Fruit fly (Drosophila melanogaster) whole organism, pupa: ENCODE measurements around the gene CG14074.

Experiments
- CG10348 ChIP-seq: fragments of 200-800 bp; sonication (Bioruptor generic); IDR thresholded peaks from 2 replicates; pipeline ENCODE4 v1.3.6; 2022; ENCODE audit warnings: missing biosample characterization, missing genetic modification characterization
- CG12605 ChIP-seq: fragments of 200-800 bp; sonication (Bioruptor generic); IDR thresholded peaks from 2 replicates; pipeline ENCODE4 v1.3.6; 2022; ENCODE audit warnings: missing biosample characterization, missing genetic modification characterization
- CG13204 ChIP-seq: fragments of 200-800 bp; sonication (Bioruptor generic); optimal IDR thresholded peaks from 2 replicates; lab custom pipeline; 2018; ENCODE audit warnings: missing biosample characterization, mild to moderate bottlenecking, missing genetic modification characterization, moderate library complexity
- CG14655 ChIP-seq: fragments of 200-800 bp; sonication (Bioruptor generic); optimal IDR thresholded peaks from 3 replicates; lab custom pipeline; 2017; ENCODE audit warnings: mild to moderate bottlenecking, missing biosample characterization, missing genetic modification reagents, missing genetic modification characterization
- CG15710 ChIP-seq: fragments of 200-800 bp; sonication (Bioruptor generic); optimal IDR thresholded peaks from 2 replicates; lab custom pipeline; 2018; ENCODE audit warnings: missing biosample characterization, mild to moderate bottlenecking, missing genetic modification characterization, moderate library complexity
- CG17806 ChIP-seq: fragments of 200-800 bp; sonication (Bioruptor generic); optimal IDR thresholded peaks from 2 replicates; lab custom pipeline; 2018; ENCODE audit warnings: missing biosample characterization, mild to moderate bottlenecking, missing genetic modification characterization, moderate library complexity
- CG32121 ChIP-seq: fragments of 200-800 bp; sonication (Bioruptor generic); IDR thresholded peaks from 2 replicates; pipeline ENCODE4 v1.3.6; 2022; ENCODE audit warnings: missing biosample characterization, missing genetic modification characterization
- CG34367 ChIP-seq: fragments of 200-800 bp; sonication (Bioruptor generic); optimal IDR thresholded peaks from 2 replicates; lab custom pipeline; 2018; ENCODE audit warnings: missing biosample characterization, mild to moderate bottlenecking, missing genetic modification characterization
- CG4496 ChIP-seq: fragments of 200-800 bp; sonication (Bioruptor generic); IDR thresholded peaks from 3 replicates; pipeline ENCODE4 v1.3.6; 2022; ENCODE audit warnings: missing biosample characterization, missing genetic modification characterization
- CG8159 ChIP-seq: fragments of 200-800 bp; sonication (Bioruptor generic); optimal IDR thresholded peaks from 3 replicates; lab custom pipeline; 2018; ENCODE audit warnings: missing biosample characterization, mild to moderate bottlenecking, missing genetic modification characterization, moderate library complexity
- CG8301 ChIP-seq: fragments of 200-800 bp; sonication (Bioruptor generic); optimal IDR thresholded peaks from 2 replicates; lab custom pipeline; 2018; ENCODE audit warnings: missing biosample characterization, mild to moderate bottlenecking, missing genetic modification characterization
- CG9948 ChIP-seq: fragments of 200-800 bp; sonication (Bioruptor generic); optimal IDR thresholded peaks from 2 replicates; lab custom pipeline; 2018; ENCODE audit warnings: missing biosample characterization, mild to moderate bottlenecking, missing genetic modification characterization, moderate library complexity
- D1 ChIP-seq: fragments of 200-800 bp; sonication (Bioruptor generic); optimal IDR thresholded peaks from 2 replicates; lab custom pipeline; 2018; ENCODE audit warnings: missing biosample characterization, mild to moderate bottlenecking, missing genetic modification characterization, moderate library complexity
- EcR ChIP-seq: fragments of 200-800 bp; sonication (Bioruptor generic); optimal IDR thresholded peaks from 3 replicates; lab custom pipeline; 2019; ENCODE audit warnings: missing biosample characterization, missing genetic modification characterization, mild to moderate bottlenecking, moderate library complexity, missing genetic modification reagents
- Ets98B ChIP-seq: fragments of 200-800 bp; sonication (Bioruptor generic); IDR thresholded peaks from 2 replicates; pipeline ENCODE4 v1.3.6; 2022; ENCODE audit warnings: missing biosample characterization, missing genetic modification characterization
- Pif1A ChIP-seq: fragments of 200-800 bp; sonication (Bioruptor generic); optimal IDR thresholded peaks from 3 replicates; lab custom pipeline; 2016; ENCODE audit warnings: missing biosample characterization, missing genetic modification characterization
- Pif1B ChIP-seq: fragments of 200-800 bp; sonication (Bioruptor generic); optimal IDR thresholded peaks from 3 replicates; lab custom pipeline; 2016; ENCODE audit warnings: missing biosample characterization, missing genetic modification characterization
- Snoo ChIP-seq: fragments of 200-800 bp; sonication (Bioruptor generic); optimal IDR thresholded peaks from 3 replicates; lab custom pipeline; 2017; ENCODE audit warnings: missing biosample characterization, mild to moderate bottlenecking, missing genetic modification characterization, inconsistent platforms
- fd96Ca ChIP-seq: fragments of 200-800 bp; sonication (Bioruptor generic); IDR thresholded peaks from 3 replicates; pipeline ENCODE4 v1.3.6; 2022; ENCODE audit warnings: missing biosample characterization, missing genetic modification characterization
- gl ChIP-seq: fragments of 200-800 bp; sonication (Bioruptor generic); optimal IDR thresholded peaks from 2 replicates; lab custom pipeline; 2018; ENCODE audit warnings: missing biosample characterization, mild to moderate bottlenecking, missing genetic modification characterization
- rn ChIP-seq: fragments of 200-800 bp; sonication (Bioruptor generic); IDR thresholded peaks from 2 replicates; pipeline ENCODE4 v1.3.6; 2022; ENCODE audit warnings: missing biosample characterization, missing genetic modification characterization

Gene CG14074

dm6 chr3L:18895079-18895478, 29.1 kb downstream of the CG14074 start:
- TF ChIP-seq CG4496 (GFP tag; lab: Robert Waterston, UW) (peak; percentile 77), CG12605 (peak; percentile 46; the same call in 1 of the 2 replicates), CG32121 (GFP tag; lab: Robert Waterston, UW) (peak; percentile 27; the same call in 1 of the 2 replicates), D1 (tag; lab: Kevin White, UChicago) (no peak), Ets98B (GFP tag; lab: Robert Waterston, UW) (peak; percentile 63; the same call in 1 of the 2 replicates), CG34367 (tag; lab: Kevin White, UChicago) (no peak)

- no peak for TF ChIP-seq rn (GFP tag; lab: Robert Waterston, UW)
- no peak for TF ChIP-seq Pif1A (GFP tag; lab: Kevin White, UChicago)
- TF ChIP-seq CG12605, result no peak
- TF ChIP-seq D1 (tag; lab: Kevin White, UChicago), result no peak
- 0 out of 3 replicates have a peak, but pooled peaks have one; percentile 53 for TF ChIP-seq CG4496 (GFP tag; lab: Robert Waterston, UW)
- TF ChIP-seq Snoo, result no peak
- TF ChIP-seq EcR, result peak; percentile 51
- TF ChIP-seq fd96Ca (GFP tag; lab: Robert Waterston, UW), result no peak
- no peak for TF ChIP-seq CG8301 (tag; lab: Kevin White, UChicago)
- TF ChIP-seq CG9948, result no peak
- TF ChIP-seq CG34367 (tag; lab: Kevin White, UChicago), result no peak
- no peak for TF ChIP-seq gl (tag; lab: Kevin White, UChicago)
- TF ChIP-seq CG14655, result no peak
- no peak for TF ChIP-seq CG10348 (GFP tag; lab: Robert Waterston, UW)
Measured at dm6 chr3L:18896297-18896863, 30.4 kb downstream of the CG14074 start.

dm6 chr3L:18897459-18898085, 31.5 kb downstream of the CG14074 start:
- TF ChIP-seq CG32121 (GFP tag; lab: Robert Waterston, UW) (no peak), gl (tag; lab: Kevin White, UChicago) (no peak), Ets98B (GFP tag; lab: Robert Waterston, UW) (no peak), Snoo (no peak), rn (GFP tag; lab: Robert Waterston, UW) (no peak), CG34367 (tag; lab: Kevin White, UChicago) (no peak), CG8159 (no peak), CG14655 (no peak), D1 (tag; lab: Kevin White, UChicago) (peak; percentile 50), EcR (no peak), Pif1A (GFP tag; lab: Kevin White, UChicago) (no peak), fd96Ca (GFP tag; lab: Robert Waterston, UW) (no peak), CG9948 (no peak), CG4496 (GFP tag; lab: Robert Waterston, UW) (0 out of 3 replicates have a peak, but pooled peaks have one; percentile 5)
- TF ChIP-seq, all 21 proteins: peak for 2

- TF ChIP-seq gl (tag; lab: Kevin White, UChicago) (no peak), CG13204 (GFP tag; lab: Kevin White, UChicago) (no peak), CG12605 (no peak), EcR (peak; percentile 66), CG8301 (tag; lab: Kevin White, UChicago) (no peak), Pif1A (GFP tag; lab: Kevin White, UChicago) (no peak), CG10348 (GFP tag; lab: Robert Waterston, UW) (no peak), rn (GFP tag; lab: Robert Waterston, UW) (no peak), fd96Ca (GFP tag; lab: Robert Waterston, UW) (no peak), Snoo (peak; percentile 25), CG15710 (tag; lab: Kevin White, UChicago) (no peak), CG32121 (GFP tag; lab: Robert Waterston, UW) (peak; percentile 37; the same call in 1 of the 2 replicates), Ets98B (GFP tag; lab: Robert Waterston, UW) (peak; percentile 49; the same call in 1 of the 2 replicates), CG9948 (no peak)
Measured at dm6 chr3L:18898086-18898470, 32.1 kb downstream of the CG14074 start, which contains the start of gene CG3902. CG3902 (minus strand) TSS chr3L:18898293.

dm6 chr3L:18898770-18899278, 32.8 kb downstream of the CG14074 start, which contains the start of gene RpL26:
RpL26 (plus strand) TSS chr3L:18898875.
- TF ChIP-seq CG8301 (tag; lab: Kevin White, UChicago) (no peak), D1 (tag; lab: Kevin White, UChicago) (no peak), CG4496 (GFP tag; lab: Robert Waterston, UW) (0 out of 3 replicates have a peak, but pooled peaks have one; percentile 16), CG10348 (GFP tag; lab: Robert Waterston, UW) (no peak), CG17806 (tag; lab: Kevin White, UChicago) (peak; percentile 23), CG13204 (GFP tag; lab: Kevin White, UChicago) (no peak), CG12605 (peak; percentile 32; the same call in 1 of the 2 replicates), Ets98B (GFP tag; lab: Robert Waterston, UW) (no peak), CG8159 (peak; percentile 54), gl (tag; lab: Kevin White, UChicago) (peak; percentile 33), Snoo (peak; percentile 51), rn (GFP tag; lab: Robert Waterston, UW) (no peak), CG15710 (tag; lab: Kevin White, UChicago) (peak; percentile 65), Pif1A (GFP tag; lab: Kevin White, UChicago) (no peak), CG34367 (tag; lab: Kevin White, UChicago) (peak; percentile 32), fd96Ca (GFP tag; lab: Robert Waterston, UW) (no peak), CG9948 (peak; percentile 20), EcR (no peak), CG14655 (no peak), Pif1B (no peak), CG32121 (GFP tag; lab: Robert Waterston, UW) (peak; percentile 27; the same call in 1 of the 2 replicates)
